Worm (Caenorhabditis elegans) whole organism, young adult: ENCODE results near the gene F45D11.14.
"Not testable (repeated sequence)": the region's sequence is repeated elsewhere in the genome, so short reads cannot be mapped to it uniquely, and the experiment has no call there.

Source experiments
- F22D6.2 ChIP-seq: sonication (generic microtip); optimal IDR thresholded peaks from 2 replicates; lab custom pipeline; 2016; ENCODE audit warnings: mild to moderate bottlenecking, missing genetic modification characterization, missing compliant biosample characterization
- F33H1.4 ChIP-seq: fragments of 200-800 bp; sonication (Bioruptor generic); IDR thresholded peaks from 2 replicates; pipeline ENCODE4 v1.3.6; 2022; ENCODE audit warnings: missing genetic modification reagents, missing genetic modification characterization, missing compliant biosample characterization
- F55B11.4 ChIP-seq: sonication (generic microtip); optimal IDR thresholded peaks from 2 replicates; lab custom pipeline; 2016; ENCODE audit warnings: missing compliant biosample characterization, missing genetic modification characterization, borderline replicate concordance; ENCODE audit not compliant: insufficient read depth
- F57C9.4 ChIP-seq: sonication (generic microtip); optimal IDR thresholded peaks from 2 replicates; lab custom pipeline; 2017; ENCODE audit warnings: mild to moderate bottlenecking, missing genetic modification characterization, missing compliant biosample characterization
- K11D2.4 ChIP-seq: fragments of 200-800 bp; sonication (Bioruptor generic); IDR thresholded peaks from 2 replicates; pipeline ENCODE4 v1.3.6; 2022; ENCODE audit warnings: missing genetic modification reagents, missing genetic modification characterization, missing compliant biosample characterization
- Y53F4B.3 ChIP-seq: fragments of 200-800 bp; sonication (Bioruptor generic); IDR thresholded peaks from 2 replicates; pipeline ENCODE4 v1.3.6; 2022; ENCODE audit warnings: missing genetic modification reagents, missing genetic modification characterization, missing compliant biosample characterization
- akir-1 ChIP-seq: fragments of 200-800 bp; sonication (Bioruptor generic); optimal IDR thresholded peaks from 2 replicates; lab custom pipeline; 2018; ENCODE audit warnings: mild to moderate bottlenecking, missing genetic modification characterization, moderate library complexity, missing compliant biosample characterization
- aptf-3 ChIP-seq: fragments of 200-800 bp; sonication (Bioruptor generic); IDR thresholded peaks from 2 replicates; pipeline ENCODE4 v1.3.6; 2022; ENCODE audit warnings: missing genetic modification characterization, missing compliant biosample characterization
- athp-1 ChIP-seq: sonication (generic microtip); optimal IDR thresholded peaks from 2 replicates; lab custom pipeline; 2017; ENCODE audit warnings: mild to moderate bottlenecking, missing genetic modification characterization, missing compliant biosample characterization
- attf-3 ChIP-seq: fragments of 200-800 bp; sonication (Bioruptor generic); conservative IDR thresholded peaks from 2 replicates; pipeline ENCODE4 v1.3.6; 2022; ENCODE audit warnings: missing genetic modification reagents, missing genetic modification characterization, missing compliant biosample characterization
- attf-5 ChIP-seq: fragments of 200-800 bp; sonication (Bioruptor generic); optimal IDR thresholded peaks from 2 replicates; lab custom pipeline; 2018; ENCODE audit warnings: mild to moderate bottlenecking, missing genetic modification characterization, missing compliant biosample characterization
- bed-1 ChIP-seq: fragments of 200-800 bp; sonication (Bioruptor generic); IDR thresholded peaks from 2 replicates; pipeline ENCODE4 v1.3.6; 2022; ENCODE audit warnings: missing genetic modification reagents, missing genetic modification characterization, missing compliant biosample characterization
- bed-2 ChIP-seq: fragments of 200-800 bp; sonication (Bioruptor generic); IDR thresholded peaks from 2 replicates; pipeline ENCODE4 v1.3.6; 2022; ENCODE audit warnings: missing genetic modification reagents, missing genetic modification characterization, missing compliant biosample characterization
- ceh-40 ChIP-seq: fragments of 200-800 bp; sonication (Bioruptor generic); IDR thresholded peaks from 2 replicates; pipeline ENCODE4 v1.3.6; 2022; ENCODE audit warnings: missing genetic modification characterization, missing compliant biosample characterization
- die-1 ChIP-seq: sonication (generic microtip); optimal IDR thresholded peaks from 2 replicates; lab custom pipeline; 2016; ENCODE audit warnings: missing genotype, mild to moderate bottlenecking, missing genetic modification characterization, missing compliant biosample characterization
- egl-18 ChIP-seq: fragments of 200-800 bp; sonication (Bioruptor generic); IDR thresholded peaks from 2 replicates; pipeline ENCODE4 v1.3.6; 2022; ENCODE audit warnings: missing genetic modification reagents, missing genetic modification characterization, missing compliant biosample characterization
- egl-44 ChIP-seq: fragments of 200-800 bp; sonication (Bioruptor generic); IDR thresholded peaks from 2 replicates; pipeline ENCODE4 v1.3.6; 2022; ENCODE audit warnings: missing genetic modification reagents, missing genetic modification characterization, missing compliant biosample characterization
- fkh-3 ChIP-seq: sonication (generic microtip); optimal IDR thresholded peaks from 2 replicates; lab custom pipeline; 2016; ENCODE audit warnings: mild to moderate bottlenecking, missing genetic modification characterization, missing compliant biosample characterization
- hlh-12 ChIP-seq: sonication (generic microtip); optimal IDR thresholded peaks from 2 replicates; lab custom pipeline; 2016; ENCODE audit warnings: missing genetic modification characterization, missing compliant biosample characterization
- hlh-26 ChIP-seq: fragments of 200-800 bp; sonication (Bioruptor generic); conservative IDR thresholded peaks from 2 replicates; pipeline ENCODE4 v1.3.6; 2022; ENCODE audit warnings: missing genetic modification reagents, missing genetic modification characterization, missing compliant biosample characterization
- lag-1 ChIP-seq: fragments of 200-800 bp; sonication (Bioruptor generic); IDR thresholded peaks from 2 replicates; pipeline ENCODE4 v1.3.6; 2022; ENCODE audit warnings: missing genetic modification reagents, missing genetic modification characterization, missing compliant biosample characterization
- lin-26 ChIP-seq: fragments of 200-800 bp; sonication (Bioruptor generic); IDR thresholded peaks from 2 replicates; pipeline ENCODE4 v1.3.6; 2022; ENCODE audit warnings: missing genetic modification reagents, missing genetic modification characterization, missing compliant biosample characterization
- lin-40 ChIP-seq: sonication (generic microtip); optimal IDR thresholded peaks from 2 replicates; lab custom pipeline; 2016; ENCODE audit warnings: missing genetic modification characterization, mild to moderate bottlenecking, missing compliant biosample characterization, missing genotype, missing genetic modification reagents
- lsy-27 ChIP-seq: sonication (generic microtip); optimal IDR thresholded peaks from 2 replicates; lab custom pipeline; 2017; ENCODE audit warnings: missing genetic modification characterization, mild to moderate bottlenecking, missing compliant biosample characterization, antibody characterized with exemption, missing genotype, borderline replicate concordance; ENCODE audit not compliant: insufficient read depth
- madf-10 ChIP-seq: sonication (generic microtip); optimal IDR thresholded peaks from 2 replicates; lab custom pipeline; 2016; ENCODE audit warnings: mild to moderate bottlenecking, missing genetic modification characterization, missing compliant biosample characterization
- madf-3 ChIP-seq: fragments of 200-800 bp; sonication (Bioruptor generic); IDR thresholded peaks from 2 replicates; pipeline ENCODE4 v1.3.6; 2022; ENCODE audit warnings: missing genetic modification reagents, missing genetic modification characterization, missing compliant biosample characterization
- mel-28 ChIP-seq: sonication (generic microtip); optimal IDR thresholded peaks from 2 replicates; lab custom pipeline; 2016; ENCODE audit warnings: borderline replicate concordance, mild to moderate bottlenecking, missing genetic modification characterization, missing compliant biosample characterization
- nfya-1 ChIP-seq: sonication (generic microtip); optimal IDR thresholded peaks from 2 replicates; lab custom pipeline; 2017; ENCODE audit warnings: antibody characterized with exemption, missing compliant biosample characterization, missing genetic modification characterization, borderline replicate concordance; ENCODE audit not compliant: insufficient read depth
- sea-2 ChIP-seq: fragments of 200-800 bp; sonication (Bioruptor generic); IDR thresholded peaks from 2 replicates; pipeline ENCODE4 v1.3.6; 2022; ENCODE audit warnings: missing genetic modification characterization, missing compliant biosample characterization
- snpc-4 ChIP-seq, 5 experiments: fragments of 150-350 bp in 1 of 5; sonication (generic microtip) in 4 of 5; optimal IDR thresholded peaks; 2 replicates each; lab custom pipeline; 2014 to 2018; ENCODE audit warnings: missing genetic modification characterization in 5 of 5, missing biosample characterization in 3 of 5, antibody characterized with exemption in 2 of 5, mild to moderate bottlenecking in 2 of 5, missing compliant biosample characterization in 2 of 5, missing genotype in 2 of 5, moderate library complexity in 2 of 5, missing genetic modification reagents in 1 of 5
- tbx-9 ChIP-seq: sonication (generic microtip); optimal IDR thresholded peaks from 2 replicates; lab custom pipeline; 2016; ENCODE audit warnings: borderline replicate concordance, missing genetic modification characterization, inconsistent platforms, missing compliant biosample characterization
- unc-130 ChIP-seq: sonication (generic microtip); optimal IDR thresholded peaks from 2 replicates; lab custom pipeline; 2016; ENCODE audit warnings: missing genetic modification reagents, missing genetic modification characterization, missing compliant biosample characterization
- ztf-26 ChIP-seq: sonication (generic microtip); optimal IDR thresholded peaks from 2 replicates; lab custom pipeline; 2017; ENCODE audit warnings: missing genetic modification characterization, missing compliant biosample characterization
- ztf-3 ChIP-seq: fragments of 200-800 bp; sonication (Bioruptor generic); optimal IDR thresholded peaks from 2 replicates; lab custom pipeline; 2018; ENCODE audit warnings: mild to moderate bottlenecking, missing genetic modification characterization, missing compliant biosample characterization

Gene F45D11.14

ce11 chrII:973999-974398, 32.3 kb downstream of the F45D11.14 start, which contains the start of gene fbxc-14:
Gene fbxc-14 (plus strand): TSS chrII:974299.
- no peak for TF ChIP-seq egl-44 (GFP tag; lab: Robert Waterston, UW)
- no peak for TF ChIP-seq attf-3 (GFP tag; lab: Robert Waterston, UW)

- no peak for TF ChIP-seq lag-1 (GFP tag; lab: Robert Waterston, UW)
- TF ChIP-seq, all 124 proteins: peak for 0
Measured at ce11 chrII:972850-973249, 33.4 kb downstream of the F45D11.14 start, which contains the start of gene C32B5.15. Gene C32B5.15 (minus strand): TSS chrII:972950.

ce11 chrII:968106-968505, 38.2 kb downstream of the F45D11.14 start, which contains the start of gene C32B5.6:
Gene C32B5.6 (plus strand): TSS chrII:968406.
- TF ChIP-seq ceh-40 (GFP tag; lab: Robert Waterston, UW); ztf-3 (GFP tag; lab: Kevin White, UChicago); lsy-27 (tag; lab: Kevin White, UChicago): not testable (repeated sequence)

ce11 chrII:966962-967361, 39.3 kb downstream of the F45D11.14 start, which contains the start of gene fbxc-18:
Gene fbxc-18 (minus strand): TSS chrII:967062.
- TF ChIP-seq Y53F4B.3 (GFP tag; lab: Robert Waterston, UW); F22D6.2 (tag; lab: Kevin White, UChicago); F33H1.4: not testable (repeated sequence)

ce11 chrII:961961-962360, 44.3 kb downstream of the F45D11.14 start, which contains the start of gene C32B5.13:
Gene C32B5.13 (minus strand): TSS chrII:962061.
- TF ChIP-seq lin-26 (0 out of 2 replicates have a peak, but pooled peaks have one; percentile 24), mel-28 (no peak)

ce11 chrII:960218-960617, 46.1 kb downstream of the F45D11.14 start, which contains the start of the genes C32B5.18 and C32B5.7:
Gene C32B5.18 (plus strand): TSS chrII:960518.
Gene C32B5.7 (plus strand): TSS chrII:960528.
- no peak for TF ChIP-seq ztf-26 (tag; lab: Kevin White, UChicago)
- TF ChIP-seq madf-3 (GFP tag; lab: Robert Waterston, UW) = 0 out of 2 replicates have a peak, but pooled peaks have one; percentile 36
- TF ChIP-seq egl-18 (GFP tag; lab: Robert Waterston, UW) = 0 out of 2 replicates have a peak, but pooled peaks have one; percentile 29
- no peak for TF ChIP-seq nfya-1 (tag; lab: Kevin White, UChicago)
- TF ChIP-seq madf-10 = no peak
- no peak for TF ChIP-seq fkh-3 (tag; lab: Kevin White, UChicago)
- TF ChIP-seq F33H1.4 = no peak

- no peak for TF ChIP-seq F57C9.4 (tag; lab: Kevin White, UChicago)
- no peak for TF ChIP-seq unc-130
- TF ChIP-seq attf-3 (GFP tag; lab: Robert Waterston, UW) = no peak
- no peak for TF ChIP-seq aptf-3 (GFP tag; lab: Robert Waterston, UW)
- no peak for TF ChIP-seq bed-1 (GFP tag; lab: Robert Waterston, UW)
- TF ChIP-seq akir-1 = no peak
- TF ChIP-seq tbx-9 (tag; lab: Kevin White, UChicago) = no peak
- TF ChIP-seq lin-40 (tag; lab: Kevin White, UChicago) = no peak
- TF ChIP-seq athp-1 (tag; lab: Kevin White, UChicago) = no peak
- no peak for TF ChIP-seq hlh-26 (GFP tag; lab: Robert Waterston, UW)
- TF ChIP-seq die-1 = no peak
- TF ChIP-seq K11D2.4 (GFP tag; lab: Robert Waterston, UW) = no peak
- no peak for TF ChIP-seq bed-2 (GFP tag; lab: Robert Waterston, UW)
- no peak for TF ChIP-seq hlh-12 (tag; lab: Kevin White, UChicago)
- no peak for TF ChIP-seq Y53F4B.3 (GFP tag; lab: Robert Waterston, UW)
- TF ChIP-seq snpc-4 (GFP tag; optimal IDR thresholded peaks at IDR 0.05; lab: Kevin White, UChicago) = no peak
- TF ChIP-seq snpc-4 (tag; optimal IDR thresholded peaks at IDR 0.05; lab: Kevin White, UChicago) = no peak
- TF ChIP-seq attf-5 (GFP tag; lab: Kevin White, UChicago) = no peak
- TF ChIP-seq sea-2 (GFP tag; lab: Robert Waterston, UW) = no peak
- TF ChIP-seq F55B11.4 = no peak
- TF ChIP-seq lag-1 (GFP tag; lab: Robert Waterston, UW) = no peak
- TF ChIP-seq, all 124 proteins: peak for 0
Measured at ce11 chrII:958618-959017, 47.7 kb downstream of the F45D11.14 start, which contains the start of gene sdz-4. Gene sdz-4 (plus strand): TSS chrII:958918.
